Fruit fly (Drosophila melanogaster): Measurements from ENCODE around the gene CG10283.

Gene CG10283

dm6 chr2L:18484382-18485050, at the start of gene CG10283:
Gene CG10283 (minus strand): TSS chr2L:18484513.
- peak in 1 of 2 experiments; percentile 7 for TF ChIP-seq CTCF (optimal IDR thresholded peaks at IDR 0.05)
- no peak for TF ChIP-seq CG8478 (optimal IDR thresholded peaks at IDR 0.05)

DNA sequence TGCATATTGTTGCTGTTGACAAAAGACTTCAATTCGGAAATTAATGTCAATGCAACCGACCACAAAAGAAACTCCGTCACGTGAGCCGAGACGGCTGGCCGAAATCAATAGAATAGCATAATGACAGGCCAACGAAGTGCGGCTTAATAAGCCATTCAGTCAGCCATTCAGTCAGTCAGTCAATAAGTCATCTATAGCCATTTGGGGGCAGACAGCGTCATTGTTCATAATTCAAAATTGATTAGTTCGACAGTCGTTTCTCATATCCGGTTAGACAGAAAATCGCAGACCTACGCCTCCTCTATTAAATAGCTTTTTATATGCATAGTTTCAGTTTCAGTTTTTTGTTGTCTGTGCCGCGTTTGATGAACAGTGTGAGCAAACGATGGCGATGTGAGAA, 41.7 kb upstream of the CG10283 start:
- no peak for TF ChIP-seq CTCF (optimal IDR thresholded peaks at IDR 0.05)
- TF ChIP-seq CG8478 (optimal IDR thresholded peaks at IDR 0.05) = no peak

DNA sequence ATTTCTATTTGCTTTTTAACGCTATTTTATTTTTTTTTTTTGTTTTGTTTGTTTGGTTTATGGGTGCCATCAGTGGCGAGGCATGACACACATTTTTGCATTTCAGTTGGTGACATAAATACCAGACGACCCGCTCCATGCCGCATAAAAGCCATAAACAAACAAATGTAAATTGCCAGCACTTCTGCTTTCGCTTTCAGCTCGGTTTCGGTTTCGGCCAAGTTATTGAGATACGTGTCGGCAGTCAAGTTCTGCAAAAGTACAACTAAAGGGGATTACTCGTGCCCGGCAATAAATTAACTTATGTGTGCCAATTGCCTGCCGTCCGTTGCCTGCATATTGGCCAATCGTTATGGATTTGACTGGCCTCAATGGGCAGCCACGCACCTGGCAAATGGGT, 40.6 kb upstream of the CG10283 start:
- TF ChIP-seq CTCF (optimal IDR thresholded peaks at IDR 0.05) (no peak), CG8478 (optimal IDR thresholded peaks at IDR 0.05) (no peak)

- no peak for TF ChIP-seq CTCF (optimal IDR thresholded peaks at IDR 0.05)
- TF ChIP-seq CG8478 (optimal IDR thresholded peaks at IDR 0.05) = no peak
Observed at dm6 chr2L:18523003-18523402, 38.7 kb upstream of the CG10283 start.

dm6 chr2L:18522258-18522657, 37.9 kb upstream of the CG10283 start:
- TF ChIP-seq CG8478 (optimal IDR thresholded peaks at IDR 0.05) (no peak), CTCF (optimal IDR thresholded peaks at IDR 0.05) (no peak)

dm6 chr2L:18518852-18519251, 34.5 kb upstream of the CG10283 start:
- TF ChIP-seq CG8478 (optimal IDR thresholded peaks at IDR 0.05) (no peak), CTCF (optimal IDR thresholded peaks at IDR 0.05) (no peak)

DNA sequence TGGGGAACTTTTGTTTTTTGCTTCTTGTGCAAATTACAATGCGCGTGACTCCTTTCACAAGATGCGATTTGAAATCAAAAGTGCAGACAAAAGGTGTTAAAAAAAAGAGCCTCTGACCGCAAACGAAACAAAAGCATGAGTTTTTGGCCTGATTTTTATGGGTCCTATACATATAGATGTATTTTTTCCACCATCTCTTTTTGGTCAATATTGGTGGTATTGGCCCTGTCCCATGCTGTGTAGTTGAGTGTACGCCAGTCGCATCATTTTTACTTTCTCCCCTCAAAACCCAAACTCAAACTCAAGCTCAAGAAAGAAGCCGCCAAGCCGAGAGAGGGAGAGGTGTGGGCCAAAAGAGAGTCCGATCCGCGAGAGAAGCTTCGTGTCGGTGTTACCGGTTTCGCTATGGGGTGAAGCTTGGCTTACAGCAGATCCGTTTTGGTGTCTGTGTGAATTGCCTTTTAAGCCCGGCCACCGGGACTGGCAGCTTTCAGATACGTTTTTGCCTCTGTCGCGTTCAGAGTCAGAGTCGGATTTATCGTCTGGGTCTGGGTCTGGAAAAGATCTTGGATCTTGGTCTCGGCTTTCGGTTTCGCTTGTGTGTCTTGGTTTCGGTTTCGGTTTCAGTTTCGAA, 32.8 kb upstream of the CG10283 start, which contains the start of gene CG10211:
TSS of gene CG10211 (plus strand) at position 486 of the 634 bp plus-strand sequence.
- TF ChIP-seq CG8478 (optimal IDR thresholded peaks at IDR 0.05) (no peak), CTCF (optimal IDR thresholded peaks at IDR 0.05) (no peak)

dm6 chr2L:18516367-18516766, 32.1 kb upstream of the CG10283 start:
- TF ChIP-seq CG8478 (optimal IDR thresholded peaks at IDR 0.05) = no peak
- TF ChIP-seq CTCF (optimal IDR thresholded peaks at IDR 0.05) = peak; percentile 73 to 79

dm6 chr2L:18513402-18513801, 29.1 kb upstream of the CG10283 start:
- TF ChIP-seq CTCF (optimal IDR thresholded peaks at IDR 0.05) = peak in 1 of 2 experiments; percentile 33
- no peak for TF ChIP-seq CG8478 (optimal IDR thresholded peaks at IDR 0.05)

- TF ChIP-seq CTCF (optimal IDR thresholded peaks at IDR 0.05) (no peak), CG8478 (optimal IDR thresholded peaks at IDR 0.05) (no peak)
Observed at dm6 chr2L:18509181-18509580, 24.9 kb upstream of the CG10283 start, which contains the start of gene Ugt301D1. Gene Ugt301D1 (plus strand): TSS chr2L:18509560.

- TF ChIP-seq CG8478 (optimal IDR thresholded peaks at IDR 0.05) (no peak), CTCF (optimal IDR thresholded peaks at IDR 0.05) (no peak)
Observed at dm6 chr2L:18506923-18507322, 22.6 kb upstream of the CG10283 start.

dm6 chr2L:18505475-18505874, 21.2 kb upstream of the CG10283 start:
- TF ChIP-seq CG8478 (optimal IDR thresholded peaks at IDR 0.05) (no peak), CTCF (optimal IDR thresholded peaks at IDR 0.05) (no peak)

dm6 chr2L:18504881-18505280, 20.6 kb upstream of the CG10283 start:
- TF ChIP-seq CTCF (optimal IDR thresholded peaks at IDR 0.05) (no peak), CG8478 (optimal IDR thresholded peaks at IDR 0.05) (no peak)

dm6 chr2L:18503760-18504159, 19.4 kb upstream of the CG10283 start, which contains the start of gene kon:
Gene kon (minus strand): TSS chr2L:18503978.
- TF ChIP-seq CG8478 (optimal IDR thresholded peaks at IDR 0.05) (no peak), CTCF (optimal IDR thresholded peaks at IDR 0.05) (no peak)

DNA sequence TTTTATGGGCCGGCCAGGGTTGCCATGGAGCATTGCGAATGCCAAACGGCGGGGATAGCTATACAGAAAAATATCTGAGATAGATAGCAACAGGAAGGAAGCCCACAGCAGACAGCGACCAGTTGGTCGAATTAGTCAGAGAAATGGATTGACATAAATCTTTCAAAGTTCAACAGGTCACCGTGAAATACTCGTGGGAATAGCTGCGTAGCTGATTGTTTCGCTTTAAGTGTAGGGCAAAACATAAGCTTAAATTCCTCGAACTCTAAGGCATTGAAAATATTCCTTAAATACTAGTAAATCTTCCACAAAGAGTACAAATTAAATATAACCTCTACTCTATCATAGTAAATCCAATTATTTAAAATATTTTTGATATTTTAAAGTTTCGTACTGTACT, 15.6 kb upstream of the CG10283 start:
- TF ChIP-seq CG8478 (optimal IDR thresholded peaks at IDR 0.05) (no peak), CTCF (optimal IDR thresholded peaks at IDR 0.05) (no peak)

DNA sequence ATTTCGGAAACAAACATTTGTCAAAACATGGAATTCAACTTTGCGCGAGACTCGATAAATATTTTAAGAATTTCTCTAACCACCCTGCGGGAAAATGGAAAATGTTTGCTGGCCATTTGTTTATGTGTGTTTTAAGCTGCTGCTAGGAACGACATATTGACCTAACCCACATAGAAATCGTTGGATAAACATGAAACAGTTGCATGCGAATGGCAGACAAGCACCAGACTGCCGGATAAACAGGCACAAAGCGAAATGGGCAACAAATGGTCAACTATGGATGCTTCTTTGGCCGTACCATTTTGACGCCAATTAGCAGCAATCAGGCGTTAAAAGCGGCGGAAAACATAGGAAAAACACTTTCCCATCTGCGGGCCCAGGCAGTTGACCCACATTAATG, 12.5 kb upstream of the CG10283 start:
- no peak for TF ChIP-seq CG8478 (optimal IDR thresholded peaks at IDR 0.05)
- TF ChIP-seq CTCF (optimal IDR thresholded peaks at IDR 0.05) = no peak

All from S2 (cell line).